Fruit fly (Drosophila melanogaster) whole organism, embryonic: Measurements from ENCODE around the gene tex.

Experiments
- Aef1 ChIP-seq: fragments of 200-800 bp; sonication (Bioruptor generic); IDR thresholded peaks from 3 replicates; pipeline ENCODE4 v1.3.6; 2022; ENCODE audit warnings: missing biosample characterization, missing genetic modification characterization
- CG10366 ChIP-seq: fragments of 200-800 bp; sonication (Bioruptor generic); IDR thresholded peaks from 2 replicates; pipeline ENCODE4 v1.3.6; 2022; ENCODE audit warnings: missing biosample characterization, missing genetic modification characterization
- CG11696 ChIP-seq: fragments of 200-800 bp; sonication (Bioruptor generic); IDR thresholded peaks from 2 replicates; pipeline ENCODE4 v1.3.6; 2022; ENCODE audit warnings: missing biosample characterization, missing genetic modification characterization
- CG12071 ChIP-seq: fragments of 200-800 bp; sonication (Bioruptor generic); optimal IDR thresholded peaks from 3 replicates; lab custom pipeline; 2018; ENCODE audit warnings: missing biosample characterization, mild to moderate bottlenecking, missing genetic modification characterization
- CG12236 ChIP-seq: fragments of 200-800 bp; sonication (Bioruptor generic); optimal IDR thresholded peaks from 2 replicates; lab custom pipeline; 2016; ENCODE audit warnings: missing biosample characterization, missing genetic modification characterization
- CG15696 ChIP-seq: fragments of 200-800 bp; sonication (Bioruptor generic); optimal IDR thresholded peaks from 2 replicates; lab custom pipeline; 2019; ENCODE audit warnings: missing biosample characterization, mild to moderate bottlenecking, missing genetic modification characterization, moderate library complexity
- CG17361 ChIP-seq: fragments of 200-800 bp; sonication (Bioruptor generic); IDR thresholded peaks from 3 replicates; pipeline ENCODE4 v1.3.6; 2022; ENCODE audit warnings: missing biosample characterization, missing genetic modification characterization
- CG17612 ChIP-seq: fragments of 200-800 bp; sonication (Bioruptor generic); IDR thresholded peaks from 2 replicates; pipeline ENCODE4 v1.3.6; 2022; ENCODE audit warnings: missing biosample characterization, missing genetic modification characterization
- CG2199 ChIP-seq: fragments of 200-800 bp; sonication (Bioruptor generic); IDR thresholded peaks from 3 replicates; pipeline ENCODE4 v1.3.6; 2022; ENCODE audit warnings: missing biosample characterization, missing genetic modification characterization
- CG2202 ChIP-seq: fragments of 200-800 bp; sonication (Bioruptor generic); optimal IDR thresholded peaks from 2 replicates; lab custom pipeline; 2018; ENCODE audit warnings: missing biosample characterization, mild to moderate bottlenecking, missing genetic modification characterization
- CG2889 ChIP-seq: fragments of 200-800 bp; sonication (Bioruptor generic); IDR thresholded peaks from 3 replicates; pipeline ENCODE4 v1.3.6; 2022; ENCODE audit warnings: missing biosample characterization, missing genetic modification characterization
- CG4707 ChIP-seq: fragments of 200-800 bp; sonication (Bioruptor generic); optimal IDR thresholded peaks from 2 replicates; lab custom pipeline; 2018; ENCODE audit warnings: missing biosample characterization, mild to moderate bottlenecking, missing genetic modification characterization, moderate library complexity
- CG6813 ChIP-seq: fragments of 200-800 bp; sonication (Bioruptor generic); optimal IDR thresholded peaks from 2 replicates; lab custom pipeline; 2017; ENCODE audit warnings: missing biosample characterization, missing genetic modification characterization, mild to moderate bottlenecking, moderate library complexity, missing genetic modification reagents
- CG6854 ChIP-seq: fragments of 200-800 bp; sonication (Bioruptor generic); optimal IDR thresholded peaks from 3 replicates; lab custom pipeline; 2017; ENCODE audit warnings: missing biosample characterization, mild to moderate bottlenecking, missing genetic modification characterization
- CG8944 ChIP-seq: fragments of 200-800 bp; sonication (Bioruptor generic); optimal IDR thresholded peaks from 3 replicates; lab custom pipeline; 2016; ENCODE audit warnings: missing biosample characterization, missing genetic modification characterization
- CG9727 ChIP-seq: fragments of 200-800 bp; sonication (Bioruptor generic); optimal IDR thresholded peaks from 3 replicates; lab custom pipeline; 2017; ENCODE audit warnings: missing biosample characterization, mild to moderate bottlenecking, missing genetic modification characterization
- HmgZ ChIP-seq: fragments of 200-800 bp; sonication (Bioruptor generic); optimal IDR thresholded peaks from 2 replicates; lab custom pipeline; 2018; ENCODE audit warnings: missing biosample characterization, mild to moderate bottlenecking, missing genetic modification characterization
- Lhr ChIP-seq: fragments of 200-800 bp; sonication (Bioruptor generic); optimal IDR thresholded peaks from 3 replicates; lab custom pipeline; 2017; ENCODE audit warnings: mild to moderate bottlenecking, missing biosample characterization, missing genetic modification reagents, missing genetic modification characterization
- NC2α ChIP-seq: fragments of 200-800 bp; sonication (Bioruptor generic); optimal IDR thresholded peaks from 2 replicates; lab custom pipeline; 2016; ENCODE audit warnings: missing biosample characterization, missing genetic modification characterization
- NK7.1 ChIP-seq: fragments of 200-800 bp; sonication (Bioruptor generic); optimal IDR thresholded peaks from 3 replicates; lab custom pipeline; 2016; ENCODE audit warnings: missing biosample characterization, missing genetic modification characterization
- YL-1 ChIP-seq: fragments of 200-800 bp; sonication (Bioruptor generic); optimal IDR thresholded peaks from 3 replicates; lab custom pipeline; 2017; ENCODE audit warnings: missing biosample characterization, mild to moderate bottlenecking, missing genetic modification characterization
- ab ChIP-seq: fragments of 200-800 bp; sonication (Bioruptor generic); optimal IDR thresholded peaks from 2 replicates; lab custom pipeline; 2016; ENCODE audit warnings: missing biosample characterization, missing genetic modification characterization
- ac ChIP-seq: fragments of 200-800 bp; sonication (Bioruptor generic); optimal IDR thresholded peaks from 3 replicates; lab custom pipeline; 2017; ENCODE audit warnings: missing biosample characterization, mild to moderate bottlenecking, missing genetic modification characterization
- chif ChIP-seq, 2 experiments: fragments of 200-800 bp; sonication (Bioruptor generic); optimal IDR thresholded peaks; 3 replicates each; lab custom pipeline; 2016; ENCODE audit warnings: missing biosample characterization in 2 of 2, missing genetic modification characterization in 2 of 2
- ems ChIP-seq: fragments of 200-800 bp; sonication (Bioruptor generic); optimal IDR thresholded peaks from 3 replicates; lab custom pipeline; 2016; ENCODE audit warnings: missing biosample characterization, missing genetic modification characterization
- fd102C ChIP-seq: fragments of 200-800 bp; sonication (Bioruptor generic); optimal IDR thresholded peaks from 2 replicates; lab custom pipeline; 2018; ENCODE audit warnings: missing biosample characterization, mild to moderate bottlenecking, missing genetic modification characterization, moderate library complexity
- grau ChIP-seq: fragments of 200-800 bp; optimal IDR thresholded peaks from 3 replicates; lab custom pipeline; 2019; ENCODE audit warnings: missing biosample characterization, mild to moderate bottlenecking, missing genetic modification characterization, moderate library complexity
- grn ChIP-seq: fragments of 200-800 bp; sonication (Bioruptor generic); optimal IDR thresholded peaks from 3 replicates; lab custom pipeline; 2017; ENCODE audit warnings: missing biosample characterization, missing genetic modification characterization
- kay ChIP-seq: fragments of 200-800 bp; sonication (Bioruptor generic); optimal IDR thresholded peaks from 2 replicates; lab custom pipeline; 2016; ENCODE audit warnings: missing biosample characterization, missing genetic modification characterization
- kni ChIP-seq: fragments of 200-800 bp; sonication (Bioruptor generic); optimal IDR thresholded peaks from 3 replicates; lab custom pipeline; 2017; ENCODE audit warnings: mild to moderate bottlenecking, missing biosample characterization, missing genetic modification reagents, missing genetic modification characterization
- luna ChIP-seq: fragments of 200-800 bp; sonication (Bioruptor generic); optimal IDR thresholded peaks from 2 replicates; lab custom pipeline; 2016; ENCODE audit warnings: missing biosample characterization, missing genetic modification characterization
- nmo ChIP-seq: fragments of 200-800 bp; sonication (Bioruptor generic); optimal IDR thresholded peaks from 2 replicates; lab custom pipeline; 2018; ENCODE audit warnings: missing biosample characterization, mild to moderate bottlenecking, missing genetic modification characterization, moderate library complexity
- pan ChIP-seq, 4 experiments: fragments of >200 bp in 3 of 4; fragments of 200-800 bp in 1 of 4; sonication (Bioruptor generic) in 1 of 4; optimal IDR thresholded peaks in 3 of 4; IDR thresholded peaks in 1 of 4; 2 replicates each; pipeline versions ENCODE4 v1.3.6 to Lab custom; 2017 to 2022; ENCODE audit warnings: missing biosample characterization in 2 of 4, missing genetic modification characterization in 2 of 4, mixed read lengths in 1 of 4
- tll ChIP-seq, 2 experiments: fragments of 200-800 bp in 1 of 2; fragments of >200 bp in 1 of 2; sonication (Bioruptor generic) in 1 of 2; optimal IDR thresholded peaks; 2 replicates each; lab custom pipeline; 2017 to 2019; ENCODE audit warnings: missing biosample characterization in 2 of 2, missing genetic modification characterization in 2 of 2, mild to moderate bottlenecking in 1 of 2, moderate library complexity in 1 of 2
- vnd ChIP-seq: fragments of 200-800 bp; sonication (Bioruptor generic); IDR thresholded peaks from 3 replicates; pipeline ENCODE4 v1.3.6; 2022; ENCODE audit warnings: missing biosample characterization, missing genetic modification characterization; ENCODE audit not compliant: partially characterized antibody
- zen ChIP-seq: fragments of 200-800 bp; sonication (Bioruptor generic); optimal IDR thresholded peaks from 3 replicates; lab custom pipeline; 2018; ENCODE audit warnings: missing biosample characterization, mild to moderate bottlenecking, missing genetic modification characterization, moderate library complexity

The tex gene

DNA sequence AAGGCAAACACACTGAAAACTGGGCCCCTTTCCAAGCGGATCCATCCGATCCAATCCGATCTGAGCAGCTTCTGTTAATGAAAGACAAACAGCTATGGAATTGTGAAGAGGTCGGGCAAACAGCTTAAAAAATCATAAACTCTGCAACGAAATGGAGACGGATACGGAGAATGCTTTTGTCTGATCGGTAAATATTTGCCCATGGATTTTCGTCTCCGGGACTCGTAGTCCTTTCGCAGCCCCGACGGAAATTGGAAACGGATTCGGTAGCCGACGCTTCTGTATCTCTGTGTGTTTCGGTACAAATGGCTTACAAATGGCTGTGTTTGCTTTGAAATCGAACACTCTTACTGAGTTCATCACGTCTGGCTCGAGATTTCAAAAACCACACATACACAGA, 18.4 kb upstream of the tex start:
- TF ChIP-seq CG15696 (tag; lab: Kevin White, UChicago) (peak; percentile 39), CG10366 (no peak), fd102C (GFP tag; lab: Kevin White, UChicago) (peak; percentile 57), CG9727 (GFP tag; lab: Kevin White, UChicago) (peak; percentile 20), tll (GFP tag; optimal IDR thresholded peaks at IDR 0.05; lab: Kevin White, UChicago) (peak in 1 of 2 experiments; percentile 85), zen (peak; percentile 6), kni (GFP tag; lab: Kevin White, UChicago) (peak; percentile 23), CG2202 (no peak), ac (peak; percentile 36), pan (optimal IDR thresholded peaks at IDR 0.05; lab: Kevin White, UChicago) (no peak), pan (GFP tag; optimal IDR thresholded peaks at IDR 0.05 in 1 of 2, IDR thresholded peaks at IDR 0.05 in 1 of 2) (no peak)

- TF ChIP-seq CG6813 (GFP tag; lab: Kevin White, UChicago): no peak
- no peak for TF ChIP-seq CG4707 (GFP tag; lab: Kevin White, UChicago)
- no peak for TF ChIP-seq CG2199 (GFP tag; lab: Robert Waterston, UW)
- no peak for TF ChIP-seq CG12071 (GFP tag; lab: Kevin White, UChicago)
- no peak for TF ChIP-seq CG6854
- no peak for TF ChIP-seq CG8944 (GFP tag; lab: Kevin White, UChicago)
- no peak for TF ChIP-seq YL-1 (GFP tag; lab: Kevin White, UChicago)
- no peak for TF ChIP-seq CG11696 (GFP tag; lab: Robert Waterston, UW)
- TF ChIP-seq ems (GFP tag; lab: Kevin White, UChicago): no peak
- TF ChIP-seq grn (GFP tag; lab: Kevin White, UChicago): no peak
- no peak for TF ChIP-seq CG17361 (GFP tag; lab: Robert Waterston, UW)
- no peak for TF ChIP-seq CG12236 (GFP tag; lab: Kevin White, UChicago)
- TF ChIP-seq Lhr (GFP tag; lab: Kevin White, UChicago): no peak
- no peak for TF ChIP-seq luna (GFP tag; lab: Kevin White, UChicago)
Measured at dm6 chr3R:8324016-8324415, 15.6 kb upstream of the tex start, which contains the start of gene CG7443. Gene CG7443 (plus strand): TSS chr3R:8324316.

DNA sequence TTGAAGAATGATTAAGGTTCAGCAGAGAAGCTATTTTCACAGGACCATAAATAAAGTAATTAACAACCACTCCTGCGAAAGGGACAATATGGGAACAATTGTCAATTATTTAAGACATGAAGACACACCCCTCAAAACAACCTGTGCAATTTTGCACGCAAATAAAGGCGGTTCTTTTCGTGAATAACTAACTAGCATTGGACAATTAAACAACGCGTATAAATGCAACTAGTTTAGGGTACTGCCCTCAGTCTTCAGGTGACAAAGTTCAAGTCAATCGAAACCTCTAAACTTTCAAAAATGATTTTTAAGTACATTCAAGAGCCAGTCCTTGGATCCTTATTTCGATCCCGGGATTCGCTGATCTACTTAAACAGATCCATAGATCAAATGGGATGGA, 13.0 kb upstream of the tex start, which contains the start of gene Or85a:
TSS of gene Or85a (plus strand) at position 301 of the 400 bp plus-strand sequence.
- no peak for TF ChIP-seq NK7.1 (GFP tag; lab: Kevin White, UChicago)
- no peak for TF ChIP-seq CG2889 (GFP tag; lab: Robert Waterston, UW)
- no peak for TF ChIP-seq Aef1
- TF ChIP-seq vnd (GFP tag; lab: Robert Waterston, UW): no peak
- no peak for TF ChIP-seq chif (GFP tag; optimal IDR thresholded peaks at IDR 0.05; lab: Kevin White, UChicago)
- no peak for TF ChIP-seq CG17612 (GFP tag; lab: Robert Waterston, UW)
- TF ChIP-seq HmgZ: no peak
- TF ChIP-seq kay (GFP tag; lab: Kevin White, UChicago): no peak
- TF ChIP-seq ab (GFP tag; lab: Kevin White, UChicago): no peak
- TF ChIP-seq NC2α (GFP tag; lab: Kevin White, UChicago): no peak
- TF ChIP-seq nmo (GFP tag; lab: Kevin White, UChicago): no peak
- TF ChIP-seq grau (tag; lab: Kevin White, UChicago): no peak
